Fruit fly (Drosophila melanogaster) whole organism, embryonic: Measurements from ENCODE around the gene east.
A peak's percentile ranks its signal among the peaks of the same experiment; 100 is the strongest.

Experiments used
- Antp ChIP-seq: fragments of 200-800 bp; sonication (Bioruptor generic); optimal IDR thresholded peaks from 3 replicates; lab custom pipeline; 2016; ENCODE audit warnings: missing biosample characterization, missing genetic modification characterization
- Awh ChIP-seq: fragments of 200-800 bp; sonication (Bioruptor generic); IDR thresholded peaks from 2 replicates; pipeline ENCODE4, ENCODE4 v1.3.6; 2022; ENCODE audit warnings: missing biosample characterization, missing genetic modification characterization
- C15 ChIP-seq: fragments of 200-800 bp; sonication (Bioruptor generic); IDR thresholded peaks from 3 replicates; pipeline ENCODE4 v1.3.6; 2022; ENCODE audit warnings: missing biosample characterization, missing genetic modification characterization
- CG10462 ChIP-seq: fragments of 200-800 bp; sonication (Bioruptor generic); optimal IDR thresholded peaks from 2 replicates; lab custom pipeline; 2016; ENCODE audit warnings: missing biosample characterization, missing genetic modification characterization
- CG11247 ChIP-seq: fragments of 200-800 bp; sonication (Bioruptor generic); IDR thresholded peaks from 2 replicates; pipeline ENCODE4 v1.3.6; 2022; ENCODE audit warnings: missing biosample characterization, missing genetic modification characterization
- CG12219 ChIP-seq: fragments of 200-800 bp; sonication (Bioruptor generic); optimal IDR thresholded peaks from 3 replicates; lab custom pipeline; 2018; ENCODE audit warnings: missing biosample characterization, mild to moderate bottlenecking, missing genetic modification characterization
- CG14441 ChIP-seq: fragments of 200-800 bp; sonication (Bioruptor generic); IDR thresholded peaks from 2 replicates; pipeline ENCODE4 v1.3.6; 2022; ENCODE audit warnings: missing biosample characterization, missing genetic modification characterization
- CG15011 ChIP-seq: fragments of 200-800 bp; sonication (Bioruptor generic); optimal IDR thresholded peaks from 3 replicates; lab custom pipeline; 2018; ENCODE audit warnings: missing biosample characterization, mild to moderate bottlenecking, missing genetic modification characterization
- CG15601 ChIP-seq: fragments of 200-800 bp; sonication (Bioruptor generic); optimal IDR thresholded peaks from 3 replicates; lab custom pipeline; 2019; ENCODE audit warnings: missing biosample characterization, mild to moderate bottlenecking, missing genetic modification characterization, moderate library complexity
- CG16779 ChIP-seq: fragments of 200-800 bp; sonication (Bioruptor generic); IDR thresholded peaks from 2 replicates; pipeline ENCODE4 v1.3.6; 2022; ENCODE audit warnings: missing biosample characterization, missing genetic modification characterization
- CG17361 ChIP-seq: fragments of 200-800 bp; sonication (Bioruptor generic); IDR thresholded peaks from 3 replicates; pipeline ENCODE4 v1.3.6; 2022; ENCODE audit warnings: missing biosample characterization, missing genetic modification characterization
- CG18599 ChIP-seq: fragments of 200-800 bp; sonication (Bioruptor generic); optimal IDR thresholded peaks from 3 replicates; lab custom pipeline; 2017; ENCODE audit warnings: missing biosample characterization, missing genetic modification characterization, mild to moderate bottlenecking, moderate library complexity, missing genetic modification reagents
- CG2889 ChIP-seq: fragments of 200-800 bp; sonication (Bioruptor generic); IDR thresholded peaks from 3 replicates; pipeline ENCODE4 v1.3.6; 2022; ENCODE audit warnings: missing biosample characterization, missing genetic modification characterization
- CG4820 ChIP-seq: fragments of 200-800 bp; sonication (Bioruptor generic); optimal IDR thresholded peaks from 3 replicates; lab custom pipeline; 2016; ENCODE audit warnings: missing biosample characterization, missing genetic modification characterization
- CG6654 ChIP-seq: fragments of 200-800 bp; sonication (Bioruptor generic); optimal IDR thresholded peaks from 2 replicates; lab custom pipeline; 2017; ENCODE audit warnings: missing biosample characterization, mild to moderate bottlenecking, missing genetic modification characterization
- CG7357 ChIP-seq: fragments of 200-800 bp; sonication (Bioruptor generic); IDR thresholded peaks from 3 replicates; pipeline ENCODE4 v1.3.6; 2022; ENCODE audit warnings: missing biosample characterization, missing genetic modification characterization
- CG9215 ChIP-seq: fragments of 200-800 bp; sonication (Bioruptor generic); IDR thresholded peaks from 2 replicates; pipeline ENCODE4 v1.3.6; 2022; ENCODE audit warnings: missing biosample characterization, missing genetic modification characterization
- Camta ChIP-seq: fragments of 200-800 bp; sonication (Bioruptor generic); optimal IDR thresholded peaks from 2 replicates; lab custom pipeline; 2016; ENCODE audit warnings: missing biosample characterization, missing genetic modification characterization
- D ChIP-seq, 2 experiments: fragments of 200-800 bp in 1 of 2; fragments of >200 bp in 1 of 2; sonication (Bioruptor generic) in 1 of 2; optimal IDR thresholded peaks; 2 replicates in 1 of 2; 3 replicates in 1 of 2; lab custom pipeline; 2017; ENCODE audit warnings: mild to moderate bottlenecking in 1 of 2, missing biosample characterization in 1 of 2, missing genetic modification characterization in 1 of 2, missing genetic modification reagents in 1 of 2
- Dbx ChIP-seq: fragments of 200-800 bp; sonication (Bioruptor generic); IDR thresholded peaks from 3 replicates; pipeline ENCODE4 v1.3.6; 2022; ENCODE audit warnings: missing biosample characterization, missing genetic modification characterization
- Deaf1 ChIP-seq: fragments of 200-800 bp; optimal IDR thresholded peaks from 3 replicates; lab custom pipeline; 2019; ENCODE audit warnings: missing biosample characterization, mild to moderate bottlenecking, missing genetic modification characterization, moderate library complexity
- Hmx ChIP-seq: fragments of 200-800 bp; sonication (Bioruptor generic); optimal IDR thresholded peaks from 2 replicates; lab custom pipeline; 2016; ENCODE audit warnings: missing biosample characterization, missing genetic modification characterization
- Lpt ChIP-seq: fragments of >200 bp; optimal IDR thresholded peaks from 2 replicates; lab custom pipeline; 2018; ENCODE audit warnings: missing biosample characterization, missing genetic modification characterization
- Myb ChIP-seq: fragments of 200-800 bp; sonication (Bioruptor generic); optimal IDR thresholded peaks from 2 replicates; lab custom pipeline; 2016; ENCODE audit warnings: missing biosample characterization, missing genetic modification characterization
- NfI ChIP-seq: fragments of 200-800 bp; sonication (Bioruptor generic); optimal IDR thresholded peaks from 3 replicates; lab custom pipeline; 2018; ENCODE audit warnings: missing biosample characterization, mild to moderate bottlenecking, missing genetic modification characterization, moderate library complexity
- Sin3A ChIP-seq: fragments of >200 bp; optimal IDR thresholded peaks from 2 replicates; lab custom pipeline; 2018
- Six4 ChIP-seq: fragments of 200-800 bp; sonication (Bioruptor generic); optimal IDR thresholded peaks from 2 replicates; lab custom pipeline; 2016; ENCODE audit warnings: missing biosample characterization, missing genetic modification characterization
- Sox100B ChIP-seq: fragments of 200-800 bp; sonication (Bioruptor generic); optimal IDR thresholded peaks from 3 replicates; lab custom pipeline; 2018; ENCODE audit warnings: missing biosample characterization, mild to moderate bottlenecking, missing genetic modification characterization
- Ssrp ChIP-seq: fragments of 200-800 bp; sonication (Bioruptor generic); optimal IDR thresholded peaks from 2 replicates; lab custom pipeline; 2018; ENCODE audit warnings: missing biosample characterization, mild to moderate bottlenecking, missing genetic modification characterization, moderate library complexity
- ara ChIP-seq: fragments of 200-800 bp; sonication (Bioruptor generic); IDR thresholded peaks from 2 replicates; pipeline ENCODE4 v1.3.6; 2022; ENCODE audit warnings: missing biosample characterization, missing genetic modification characterization
- ato ChIP-seq: fragments of 200-800 bp; sonication (Bioruptor generic); IDR thresholded peaks from 2 replicates; pipeline ENCODE4 v1.3.6; 2022; ENCODE audit warnings: missing biosample characterization, missing genetic modification characterization; ENCODE audit not compliant: partially characterized antibody
- bowl ChIP-seq: fragments of 200-800 bp; sonication (Bioruptor generic); IDR thresholded peaks from 2 replicates; pipeline ENCODE4 v1.3.6; 2022; ENCODE audit warnings: missing biosample characterization, missing genetic modification characterization
- btn ChIP-seq: fragments of 200-800 bp; sonication (Bioruptor generic); optimal IDR thresholded peaks from 2 replicates; lab custom pipeline; 2016; ENCODE audit warnings: missing biosample characterization, missing genetic modification characterization
- caup ChIP-seq: fragments of 200-800 bp; sonication (Bioruptor generic); optimal IDR thresholded peaks from 3 replicates; lab custom pipeline; 2017; ENCODE audit warnings: missing biosample characterization, mild to moderate bottlenecking, missing genetic modification characterization, moderate library complexity; ENCODE audit not compliant: severe bottlenecking
- chif ChIP-seq, 2 experiments: fragments of 200-800 bp; sonication (Bioruptor generic); optimal IDR thresholded peaks; 3 replicates each; lab custom pipeline; 2016; ENCODE audit warnings: missing biosample characterization in 2 of 2, missing genetic modification characterization in 2 of 2
- dm ChIP-seq: fragments of 200-800 bp; sonication (Bioruptor generic); optimal IDR thresholded peaks from 3 replicates; lab custom pipeline; 2016; ENCODE audit warnings: missing biosample characterization, missing genetic modification characterization
- dmrt11E ChIP-seq: fragments of 200-800 bp; sonication (Bioruptor generic); optimal IDR thresholded peaks from 3 replicates; lab custom pipeline; 2018; ENCODE audit warnings: missing biosample characterization, mild to moderate bottlenecking, missing genetic modification characterization, moderate library complexity
- hkb ChIP-seq, 2 experiments: fragments of 200-800 bp in 1 of 2; fragments of >200 bp in 1 of 2; sonication (Bioruptor generic) in 1 of 2; IDR thresholded peaks in 1 of 2; optimal IDR thresholded peaks in 1 of 2; 2 replicates each; pipeline versions ENCODE4 v1.3.6 to Lab custom; 2017 to 2022; ENCODE audit warnings: missing biosample characterization in 1 of 2, missing genetic modification characterization in 1 of 2
- jumu ChIP-seq: fragments of 200-800 bp; sonication (Bioruptor generic); optimal IDR thresholded peaks from 3 replicates; lab custom pipeline; 2016; ENCODE audit warnings: missing biosample characterization, missing genetic modification characterization
- kah ChIP-seq: fragments of 200-800 bp; sonication (Bioruptor generic); optimal IDR thresholded peaks from 2 replicates; lab custom pipeline; 2018; ENCODE audit warnings: missing biosample characterization, mild to moderate bottlenecking, missing genetic modification characterization
- knrl ChIP-seq: fragments of 200-800 bp; sonication (Bioruptor generic); IDR thresholded peaks from 3 replicates; pipeline ENCODE4 v1.3.6; 2022; ENCODE audit warnings: missing biosample characterization, missing genetic modification characterization; ENCODE audit not compliant: partially characterized antibody
- org-1 ChIP-seq: fragments of 200-800 bp; sonication (Bioruptor generic); optimal IDR thresholded peaks from 2 replicates; lab custom pipeline; 2017; ENCODE audit warnings: missing biosample characterization, missing genetic modification characterization
- pros ChIP-seq: fragments of 200-800 bp; sonication (Bioruptor generic); optimal IDR thresholded peaks from 3 replicates; lab custom pipeline; 2019; ENCODE audit warnings: missing biosample characterization, mild to moderate bottlenecking, missing genetic modification characterization, moderate library complexity
- salm ChIP-seq: fragments of 200-800 bp; sonication (Bioruptor generic); optimal IDR thresholded peaks from 2 replicates; lab custom pipeline; 2018; ENCODE audit warnings: missing biosample characterization, mild to moderate bottlenecking, missing genetic modification characterization
- stwl ChIP-seq: fragments of 200-800 bp; sonication (Bioruptor generic); optimal IDR thresholded peaks from 3 replicates; lab custom pipeline; 2018; ENCODE audit warnings: missing biosample characterization, mild to moderate bottlenecking, missing genetic modification characterization, moderate library complexity
- tap ChIP-seq: fragments of 200-800 bp; optimal IDR thresholded peaks from 3 replicates; lab custom pipeline; 2019; ENCODE audit warnings: missing biosample characterization, mild to moderate bottlenecking, missing genetic modification characterization, moderate library complexity
- toy ChIP-seq: fragments of 200-800 bp; sonication (Bioruptor generic); IDR thresholded peaks from 2 replicates; pipeline ENCODE4 v1.3.6; 2022; ENCODE audit warnings: missing biosample characterization, missing genetic modification characterization
- unpg ChIP-seq: fragments of 200-800 bp; sonication (Bioruptor generic); optimal IDR thresholded peaks from 3 replicates; lab custom pipeline; 2018; ENCODE audit warnings: missing biosample characterization, mild to moderate bottlenecking, missing genetic modification characterization, moderate library complexity
- zfh2 ChIP-seq: fragments of 200-800 bp; sonication (Bioruptor generic); optimal IDR thresholded peaks from 2 replicates; lab custom pipeline; 2016; ENCODE audit warnings: missing biosample characterization, missing genetic modification characterization

east gene

DNA sequence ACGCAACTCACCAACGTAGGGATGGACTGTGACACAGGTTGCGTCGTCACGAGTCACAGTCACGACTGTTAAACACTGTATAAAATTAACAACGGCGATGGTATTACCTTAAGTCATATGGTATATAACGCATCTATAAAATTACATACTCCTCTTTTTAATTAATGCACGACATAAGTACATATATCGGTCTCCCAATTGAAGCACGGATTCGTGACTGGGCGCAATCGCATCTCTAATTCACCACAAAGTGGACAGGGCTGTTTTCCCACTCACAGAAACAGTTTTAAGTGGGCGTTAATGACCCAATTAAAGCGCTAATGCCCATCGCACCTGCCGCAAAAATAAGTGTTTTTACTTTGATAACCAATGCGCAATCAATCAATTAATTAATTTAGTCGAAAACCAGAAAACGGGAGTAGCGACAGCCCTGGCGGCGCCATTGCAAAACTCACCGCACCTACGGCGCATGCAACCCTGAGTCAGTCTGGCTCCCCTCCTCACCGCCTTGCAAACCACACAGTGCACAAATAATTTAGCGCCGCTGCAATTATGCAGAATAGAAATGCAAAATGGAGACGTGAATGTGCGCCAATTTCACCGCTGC is 30.8 kb downstream of the east start, which contains the start of gene CG4313 (continued):
- TF ChIP-seq CG16779 (GFP tag; lab: Robert Waterston, UW) (no peak), Dbx (GFP tag; lab: Robert Waterston, UW) (peak; percentile 82), ato (GFP tag; lab: Robert Waterston, UW) (peak; percentile 68), Hmx (peak; percentile 7), CG17361 (GFP tag; lab: Robert Waterston, UW) (peak; percentile 79), Awh (no peak), CG14441 (GFP tag; lab: Robert Waterston, UW) (peak; percentile 48; the same call in 1 of the 2 replicates), org-1 (GFP tag; lab: Kevin White, UChicago) (peak; percentile 58), knrl (peak; percentile 92), CG9215 (GFP tag; lab: Robert Waterston, UW) (peak; percentile 79), zfh2 (GFP tag; lab: Kevin White, UChicago) (peak; percentile 76), CG12219 (GFP tag; lab: Kevin White, UChicago) (peak; percentile 41), Myb (GFP tag; lab: Kevin White, UChicago) (peak; percentile 36), D (optimal IDR thresholded peaks at IDR 0.05; lab: Kevin White, UChicago) (no peak), D (GFP tag; optimal IDR thresholded peaks at IDR 0.05; lab: Kevin White, UChicago) (peak; percentile 43), dm (GFP tag; lab: Kevin White, UChicago) (peak; percentile 51), Six4 (GFP tag; lab: Kevin White, UChicago) (peak; percentile 58), caup (GFP tag; lab: Kevin White, UChicago) (peak; percentile 44), kah (GFP tag; lab: Kevin White, UChicago) (peak; percentile 43), Camta (GFP tag; lab: Kevin White, UChicago) (peak; percentile 53), CG7357 (GFP tag; lab: Robert Waterston, UW) (peak; percentile 69), CG18599 (GFP tag; lab: Kevin White, UChicago) (peak; percentile 54), bowl (GFP tag; lab: Robert Waterston, UW) (no peak), jumu (GFP tag; lab: Kevin White, UChicago) (peak; percentile 60), ara (GFP tag; lab: Robert Waterston, UW) (peak; percentile 50; the same call in 1 of the 2 replicates), Ssrp (peak; percentile 53), salm (no peak), hkb (optimal IDR thresholded peaks at IDR 0.05; lab: Kevin White, UChicago) (no peak), hkb (GFP tag; IDR thresholded peaks at IDR 0.05; lab: Robert Waterston, UW) (peak; percentile 49; the same call in 1 of the 2 replicates), Antp (peak; percentile 75), btn (GFP tag; lab: Kevin White, UChicago) (no peak), toy (GFP tag; lab: Robert Waterston, UW) (no peak), tap (tag; lab: Kevin White, UChicago) (peak; percentile 48), Lpt (GFP tag; lab: Kevin White, UChicago) (no peak), Sin3A (lab: Kevin White, UChicago) (peak; percentile 75), unpg (GFP tag; lab: Kevin White, UChicago) (peak; percentile 57), NfI (GFP tag; lab: Kevin White, UChicago) (peak; percentile 58), dmrt11E (tag; lab: Kevin White, UChicago) (peak; percentile 69), chif (GFP tag; optimal IDR thresholded peaks at IDR 0.05; lab: Kevin White, UChicago) (peak; percentile 60 to 62), C15 (GFP tag; lab: Robert Waterston, UW) (0 out of 3 replicates have a peak, but pooled peaks have one; percentile 11), Sox100B (GFP tag; lab: Kevin White, UChicago) (peak; percentile 38), CG11247 (peak; percentile 48; the same call in 1 of the 2 replicates), stwl (tag; lab: Kevin White, UChicago) (peak; percentile 24), Deaf1 (tag; lab: Kevin White, UChicago) (peak; percentile 36), CG6654 (GFP tag; lab: Kevin White, UChicago) (peak; percentile 4), CG15601 (tag; lab: Kevin White, UChicago) (peak; percentile 49), CG4820 (GFP tag; lab: Kevin White, UChicago) (peak; percentile 65), CG10462 (GFP tag; lab: Kevin White, UChicago) (no peak), CG2889 (GFP tag; lab: Robert Waterston, UW) (0 out of 3 replicates have a peak, but pooled peaks have one; percentile 44), pros (GFP tag; lab: Kevin White, UChicago) (no peak), CG15011 (GFP tag; lab: Kevin White, UChicago) (no peak)
